Worm (Caenorhabditis elegans): ENCODE results near the gene capa-1.

Gene capa-1

DNA sequence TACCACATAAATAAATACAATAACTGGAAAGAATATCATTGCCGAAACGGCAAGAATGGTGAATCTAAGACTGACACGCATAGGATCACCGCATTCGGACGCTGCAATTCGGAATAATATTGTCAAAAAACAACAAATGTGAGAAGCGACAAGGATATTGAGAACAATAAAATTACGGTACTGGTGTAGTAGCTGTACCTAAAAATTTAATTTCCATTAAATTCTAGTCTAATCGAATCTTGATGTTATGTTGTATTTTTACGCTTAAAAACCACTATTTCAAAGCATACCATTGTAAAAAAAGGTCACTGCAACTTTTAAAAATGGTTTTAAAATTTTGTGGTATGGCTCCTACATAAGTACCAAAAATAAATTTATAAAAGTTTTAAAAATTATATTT lies 29.6 kb downstream of the capa-1 start, which contains the start of gene mig-23:
Gene mig-23, minus strand, starts transcription at position 101 of the 400 bp plus-strand sequence.
- no peak for TF ChIP-seq rnt-1 (tag; optimal IDR thresholded peaks at IDR 0.05)

DNA sequence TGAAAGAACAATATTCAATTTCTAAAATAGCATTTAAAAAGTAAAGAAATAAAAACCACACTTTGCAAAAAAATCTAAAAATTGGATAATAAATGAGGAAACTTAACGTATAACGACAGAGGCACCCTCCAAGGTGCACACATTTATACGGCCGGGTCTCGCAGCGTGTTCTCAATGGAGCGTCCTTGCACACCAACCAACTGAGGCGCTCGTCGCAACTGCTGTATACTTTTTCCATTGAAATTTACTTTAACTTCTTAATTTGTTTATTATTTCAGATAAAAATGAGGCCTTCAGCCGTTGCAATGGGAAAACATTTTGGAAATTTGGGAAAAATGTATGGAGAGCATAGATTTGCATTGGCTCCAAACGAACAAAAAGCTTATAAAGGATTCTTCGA lies 34.0 kb downstream of the capa-1 start, which contains the start of the genes R07E4.5 and R07E4.3:
Gene R07E4.5, minus strand, starts transcription at position 1 of the 400 bp plus-strand sequence.
Gene R07E4.3, plus strand, starts transcription at position 285 of the 400 bp plus-strand sequence.
- TF ChIP-seq nhr-76 (tag; optimal IDR thresholded peaks at IDR 0.05) (no peak), ceh-88 (GFP tag; IDR thresholded peaks at IDR 0.05) (0 out of 2 replicates have a peak, but pooled peaks have one; percentile 31), nhr-47 (tag; optimal IDR thresholded peaks at IDR 0.05) (peak; percentile 71), unc-86 (tag; optimal IDR thresholded peaks at IDR 0.05) (peak; percentile 45), tbx-2 (tag; optimal IDR thresholded peaks at IDR 0.05) (peak; percentile 64), xbp-1 (tag; optimal IDR thresholded peaks at IDR 0.05) (peak; percentile 86), fkh-8 (tag; optimal IDR thresholded peaks at IDR 0.05) (peak; percentile 65), mdl-1 (tag; optimal IDR thresholded peaks at IDR 0.05) (peak in 1 of 2 experiments; percentile 76), dpl-1 (GFP tag; optimal IDR thresholded peaks at IDR 0.05) (peak; percentile 57 to 74 (median 71)), snu-23 (GFP tag; optimal IDR thresholded peaks at IDR 0.05) (peak; percentile 86), skn-1 (tag; optimal IDR thresholded peaks at IDR 0.05) (peak; percentile 61), efl-1 (optimal IDR thresholded peaks at IDR 0.05) (peak; percentile 67 to 76), efl-1 (GFP tag; optimal IDR thresholded peaks at IDR 0.05 in 1 of 2) (peak; percentile 77 to 94), lin-13 (GFP tag; optimal IDR thresholded peaks at IDR 0.05) (peak; percentile 74), swsn-7 (tag; optimal IDR thresholded peaks at IDR 0.05) (peak; percentile 67), nhr-237 (tag; optimal IDR thresholded peaks at IDR 0.05) (no peak), mep-1 (tag; optimal IDR thresholded peaks at IDR 0.05) (peak; percentile 70), fkh-10 (GFP tag; optimal IDR thresholded peaks at IDR 0.05) (no peak), C16A3.4 (tag; optimal IDR thresholded peaks at IDR 0.05) (peak; percentile 93), lsy-2 (tag; optimal IDR thresholded peaks at IDR 0.05) (peak; percentile 60 to 87), nhr-19 (GFP tag; conservative IDR thresholded peaks at IDR 0.05) (peak; percentile 65), dsc-1 (tag; optimal IDR thresholded peaks at IDR 0.05) (peak; percentile 48), ceh-82 (tag; optimal IDR thresholded peaks at IDR 0.05) (peak; percentile 40 to 79 (median 42)), jun-1 (tag; optimal IDR thresholded peaks at IDR 0.05) (peak; percentile 36), unc-130 (tag; optimal IDR thresholded peaks at IDR 0.05) (peak; percentile 91), mef-2 (tag; optimal IDR thresholded peaks at IDR 0.05) (no peak), nhr-71 (tag; optimal IDR thresholded peaks at IDR 0.05) (peak; percentile 81), fos-1 (tag; optimal IDR thresholded peaks at IDR 0.05) (no peak), nhr-77 (tag; optimal IDR thresholded peaks at IDR 0.05) (peak; percentile 59), lin-35 (GFP tag; optimal IDR thresholded peaks at IDR 0.05) (peak; percentile 80 to 87), aha-1 (tag; optimal IDR thresholded peaks at IDR 0.05) (no peak), nhr-20 (tag; optimal IDR thresholded peaks at IDR 0.05) (peak; percentile 81), ceh-8 (GFP tag; optimal IDR thresholded peaks at IDR 0.05) (no peak), irx-1 (tag; optimal IDR thresholded peaks at IDR 0.05) (peak; percentile 20), lir-3 (tag; optimal IDR thresholded peaks at IDR 0.05; ENCODE audit: poor library complexity) (no peak), zip-4 (GFP tag; optimal IDR thresholded peaks at IDR 0.05) (no peak), isw-1 (GFP tag; IDR thresholded peaks at IDR 0.05) (peak; percentile 36), nhr-90 (tag; optimal IDR thresholded peaks at IDR 0.05; ENCODE audit: poor library complexity) (peak; percentile 75), elt-3 (tag; optimal IDR thresholded peaks at IDR 0.05) (peak in 2 of 6 experiments; percentile 12 to 76), lin-15B (tag; optimal IDR thresholded peaks at IDR 0.05) (peak; percentile 70), alr-1 (tag; optimal IDR thresholded peaks at IDR 0.05; ENCODE audit: borderline replicate concordance) (no peak), ztf-4 (tag; optimal IDR thresholded peaks at IDR 0.05) (peak; percentile 0), nhr-85 (tag) (peak; percentile 77), lin-14 (GFP tag; optimal IDR thresholded peaks at IDR 0.05) (peak; percentile 77), F16B12.6 (tag; optimal IDR thresholded peaks at IDR 0.05) (peak; percentile 31), blmp-1 (tag; optimal IDR thresholded peaks at IDR 0.05) (peak; percentile 61)

Measured in whole organism, L1 larva.